Worm (Caenorhabditis elegans) whole organism, L1 larva: ENCODE data around the gene ZC449.2.
A peak's percentile ranks its signal among the peaks of the same experiment; 100 is the strongest.

Source experiments
- F16B12.6 ChIP-seq: fragments of 150-350 bp; optimal IDR thresholded peaks from 2 replicates; lab custom pipeline; 2014; ENCODE audit warnings: missing biosample characterization, missing genetic modification characterization
- aha-1 ChIP-seq: fragments of 150-350 bp; optimal IDR thresholded peaks from 2 replicates; lab custom pipeline; 2014; ENCODE audit warnings: missing biosample characterization, missing genetic modification characterization
- aly-2 ChIP-seq: fragments of 150-350 bp; optimal IDR thresholded peaks from 2 replicates; lab custom pipeline; 2014; ENCODE audit warnings: missing biosample characterization, missing genetic modification characterization
- blmp-1 ChIP-seq: fragments of 150-350 bp; optimal IDR thresholded peaks from 2 replicates; lab custom pipeline; 2014; ENCODE audit warnings: missing biosample characterization, missing genetic modification characterization
- ceh-82 ChIP-seq, 3 experiments: fragments of 150-350 bp in 1 of 3; sonication (generic microtip) in 2 of 3; optimal IDR thresholded peaks; 2 replicates each; lab custom pipeline; 2014 to 2017; ENCODE audit warnings: missing biosample characterization in 3 of 3, missing genetic modification characterization in 3 of 3
- ceh-88 ChIP-seq: fragments of 200-800 bp; sonication (Bioruptor generic); IDR thresholded peaks from 2 replicates; pipeline ENCODE4 v1.3.6; 2022; ENCODE audit warnings: missing genetic modification characterization, missing compliant biosample characterization
- dsc-1 ChIP-seq: sonication (generic microtip); optimal IDR thresholded peaks from 2 replicates; lab custom pipeline; 2016; ENCODE audit warnings: mild to moderate bottlenecking, missing genetic modification characterization, missing compliant biosample characterization
- efl-3 ChIP-seq: fragments of 200-800 bp; sonication (Bioruptor generic); optimal IDR thresholded peaks from 2 replicates; lab custom pipeline; 2018; ENCODE audit warnings: mild to moderate bottlenecking, missing genetic modification characterization, missing compliant biosample characterization
- egl-13 ChIP-seq: sonication (generic microtip); optimal IDR thresholded peaks from 2 replicates; lab custom pipeline; 2016; ENCODE audit warnings: missing genotype, missing genetic modification reagents, missing genetic modification characterization, missing compliant biosample characterization
- elt-3 ChIP-seq, 6 experiments: fragments of 150-350 bp in 1 of 6; sonication (generic microtip); optimal IDR thresholded peaks; 2 replicates each; lab custom pipeline; 2017 to 2018; ENCODE audit warnings: missing biosample characterization in 6 of 6, missing genetic modification characterization in 6 of 6, inconsistent platforms in 1 of 6
- fkh-10 ChIP-seq: sonication (generic microtip); optimal IDR thresholded peaks from 2 replicates; lab custom pipeline; 2017; ENCODE audit warnings: missing biosample characterization, missing genetic modification reagents, missing genetic modification characterization
- fos-1 ChIP-seq: fragments of 150-350 bp; optimal IDR thresholded peaks from 2 replicates; lab custom pipeline; 2014; ENCODE audit warnings: missing biosample characterization, missing genetic modification characterization
- hlh-4 ChIP-seq: sonication (generic microtip); optimal IDR thresholded peaks from 2 replicates; lab custom pipeline; 2016; ENCODE audit warnings: mild to moderate bottlenecking, missing genetic modification characterization, missing compliant biosample characterization
- hpl-2 ChIP-seq: fragments of 150-350 bp; optimal IDR thresholded peaks from 2 replicates; lab custom pipeline; 2014; ENCODE audit warnings: missing biosample characterization, missing genetic modification reagents, missing genetic modification characterization
- irx-1 ChIP-seq: sonication (generic microtip); optimal IDR thresholded peaks from 2 replicates; lab custom pipeline; 2016; ENCODE audit warnings: missing genetic modification characterization, missing compliant biosample characterization
- jun-1 ChIP-seq: fragments of 150-350 bp; optimal IDR thresholded peaks from 2 replicates; lab custom pipeline; 2014; ENCODE audit warnings: missing biosample characterization, missing genetic modification reagents, missing genetic modification characterization
- lin-13 ChIP-seq: fragments of 150-350 bp; optimal IDR thresholded peaks from 2 replicates; lab custom pipeline; 2014; ENCODE audit warnings: missing biosample characterization, missing genetic modification reagents, missing genetic modification characterization
- lin-14 ChIP-seq: fragments of 200-800 bp; sonication (Bioruptor generic); optimal IDR thresholded peaks from 2 replicates; lab custom pipeline; 2018; ENCODE audit warnings: mild to moderate bottlenecking, missing genetic modification characterization, moderate library complexity, missing compliant biosample characterization
- lsy-2 ChIP-seq, 2 experiments: fragments of 150-350 bp; optimal IDR thresholded peaks; 2 replicates each; lab custom pipeline; 2014; ENCODE audit warnings: missing biosample characterization in 2 of 2, missing genetic modification characterization in 2 of 2
- mdl-1 ChIP-seq, 2 experiments: fragments of 150-350 bp; optimal IDR thresholded peaks; 2 replicates each; lab custom pipeline; 2014 to 2017; ENCODE audit warnings: missing biosample characterization in 2 of 2, missing genetic modification characterization in 2 of 2, inconsistent platforms in 1 of 2
- mep-1 ChIP-seq: fragments of 150-350 bp; optimal IDR thresholded peaks from 2 replicates; lab custom pipeline; 2014; ENCODE audit warnings: missing biosample characterization, missing genetic modification characterization
- nhr-237 ChIP-seq: fragments of 150-350 bp; optimal IDR thresholded peaks from 2 replicates; lab custom pipeline; 2014; ENCODE audit warnings: missing biosample characterization, missing genetic modification characterization
- nhr-28 ChIP-seq: fragments of 150-350 bp; optimal IDR thresholded peaks from 2 replicates; lab custom pipeline; 2014; ENCODE audit warnings: missing biosample characterization, missing genetic modification characterization
- nhr-47 ChIP-seq: sonication (generic microtip); optimal IDR thresholded peaks from 2 replicates; lab custom pipeline; 2016; ENCODE audit warnings: mild to moderate bottlenecking, missing genetic modification characterization, moderate library complexity, missing compliant biosample characterization
- nhr-71 ChIP-seq: sonication (generic microtip); optimal IDR thresholded peaks from 2 replicates; lab custom pipeline; 2016; ENCODE audit warnings: mild to moderate bottlenecking, missing genetic modification characterization, moderate library complexity, missing compliant biosample characterization
- nhr-77 ChIP-seq: fragments of 150-350 bp; optimal IDR thresholded peaks from 2 replicates; lab custom pipeline; 2014; ENCODE audit warnings: missing biosample characterization, missing genetic modification characterization
- nhr-85 ChIP-seq: sonication (generic microtip); peaks from one replicate; lab custom pipeline; 2016; ENCODE audit warnings: missing genetic modification characterization, inconsistent platforms, missing compliant biosample characterization
- snpc-4 ChIP-seq: fragments of 150-350 bp; optimal IDR thresholded peaks from 2 replicates; lab custom pipeline; 2014; ENCODE audit warnings: missing biosample characterization, missing genetic modification characterization
- swsn-7 ChIP-seq: sonication (generic microtip); optimal IDR thresholded peaks from 2 replicates; lab custom pipeline; 2016; ENCODE audit warnings: missing genetic modification characterization, missing compliant biosample characterization
- unc-86 ChIP-seq: sonication (generic microtip); optimal IDR thresholded peaks from 2 replicates; lab custom pipeline; 2016; ENCODE audit warnings: missing genetic modification characterization, missing compliant biosample characterization
- vab-15 ChIP-seq: sonication (generic microtip); optimal IDR thresholded peaks from 2 replicates; lab custom pipeline; 2017; ENCODE audit warnings: missing genotype, mild to moderate bottlenecking, missing genetic modification characterization, missing compliant biosample characterization
- zag-1 ChIP-seq: fragments of 150-350 bp; optimal IDR thresholded peaks from 2 replicates; lab custom pipeline; 2014; ENCODE audit warnings: missing biosample characterization, missing genetic modification characterization
- ztf-4 ChIP-seq: fragments of 150-350 bp; optimal IDR thresholded peaks from 2 replicates; lab custom pipeline; 2014; ENCODE audit warnings: missing biosample characterization, missing genetic modification characterization

The ZC449.2 gene

ce11 chrX:5022682-5023081, 1.6 kb downstream of the ZC449.2 start (continued):
- TF ChIP-seq ceh-88: no peak
- peak; percentile 17 for TF ChIP-seq blmp-1 (tag; lab: Kevin White, UChicago)
- TF ChIP-seq hlh-4 (tag; lab: Kevin White, UChicago): no peak
- TF ChIP-seq ztf-4 (tag; lab: Kevin White, UChicago): no peak
- TF ChIP-seq mdl-1 (tag; optimal IDR thresholded peaks at IDR 0.05; lab: Kevin White, UChicago): peak in 1 of 2 experiments; percentile 63
- TF ChIP-seq jun-1 (tag; lab: Kevin White, UChicago): peak; percentile 37
- TF ChIP-seq vab-15 (tag; lab: Kevin White, UChicago): no peak
- TF ChIP-seq efl-3 (GFP tag; lab: Kevin White, UChicago): no peak
- TF ChIP-seq nhr-77: peak; percentile 41
- peak; percentile 27 for TF ChIP-seq lin-13 (GFP tag; lab: Kevin White, UChicago)
- TF ChIP-seq irx-1 (tag; lab: Kevin White, UChicago): no peak
- TF ChIP-seq ceh-82 (tag; optimal IDR thresholded peaks at IDR 0.05; lab: Kevin White, UChicago): peak; percentile 39 to 53 (median 44)
- TF ChIP-seq mep-1 (tag; lab: Kevin White, UChicago): peak; percentile 49
- no peak for TF ChIP-seq fkh-10
- TF ChIP-seq, all 84 proteins: peak for 29

- TF ChIP-seq blmp-1 (tag; lab: Kevin White, UChicago) (peak; percentile 73), nhr-28 (tag; lab: Kevin White, UChicago) (no peak)
Observed at ce11 chrX:5024300-5024699, 3.2 kb downstream of the ZC449.2 start, which contains the start of gene ZC449.1. ZC449.1 (plus strand) TSS chrX:5024420.

- TF ChIP-seq nhr-77: no peak
- no peak for TF ChIP-seq nhr-237
- TF ChIP-seq aha-1 (tag; lab: Kevin White, UChicago): no peak
- no peak for TF ChIP-seq F16B12.6
- TF ChIP-seq lin-14 (GFP tag; lab: Kevin White, UChicago): peak; percentile 36
Observed at ce11 chrX:5026461-5026860, 5.4 kb downstream of the ZC449.2 start.

DNA sequence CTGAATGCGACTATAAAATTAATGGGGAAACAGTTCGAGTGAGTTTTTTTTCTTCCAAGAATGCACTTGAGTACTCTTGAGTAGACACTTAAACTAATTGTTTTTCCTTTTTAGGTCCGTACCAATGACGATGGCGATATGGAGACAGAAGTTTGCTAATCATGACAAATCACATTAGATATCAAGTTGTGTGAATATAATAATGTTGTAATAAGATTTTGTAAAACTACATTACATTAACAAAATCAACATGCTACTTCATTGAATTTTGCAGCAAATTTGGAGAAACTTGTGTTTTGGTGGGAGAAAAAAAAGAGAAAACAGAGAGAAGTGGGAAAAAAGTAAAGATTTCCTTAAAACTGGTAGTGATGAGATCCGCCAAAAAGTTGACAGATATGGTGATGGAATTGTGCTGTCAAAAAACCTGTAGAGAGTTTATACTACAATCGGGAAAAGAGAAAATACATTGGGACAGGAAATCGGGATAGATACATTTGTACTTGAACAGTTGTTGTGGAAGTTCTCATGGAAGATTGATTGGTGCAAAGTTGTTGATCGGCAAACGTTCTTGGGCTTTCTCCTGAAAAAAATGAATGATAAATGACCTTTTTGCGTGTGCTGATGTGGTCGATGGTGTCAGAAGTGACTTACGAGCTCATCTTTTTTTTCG, 7.0 kb downstream of the ZC449.2 start:
- TF ChIP-seq ceh-88 (no peak), elt-3 (tag; optimal IDR thresholded peaks at IDR 0.05; lab: Kevin White, UChicago) (no peak), fkh-10 (peak; percentile 20), nhr-85 (tag; lab: Kevin White, UChicago) (peak; percentile 61)

- TF ChIP-seq swsn-7 (no peak), snpc-4 (tag; lab: Kevin White, UChicago) (no peak), fkh-10 (peak; percentile 71), lin-14 (GFP tag; lab: Kevin White, UChicago) (peak; percentile 33)
Observed at ce11 chrX:5028593-5028955, 7.5 kb downstream of the ZC449.2 start.

DNA sequence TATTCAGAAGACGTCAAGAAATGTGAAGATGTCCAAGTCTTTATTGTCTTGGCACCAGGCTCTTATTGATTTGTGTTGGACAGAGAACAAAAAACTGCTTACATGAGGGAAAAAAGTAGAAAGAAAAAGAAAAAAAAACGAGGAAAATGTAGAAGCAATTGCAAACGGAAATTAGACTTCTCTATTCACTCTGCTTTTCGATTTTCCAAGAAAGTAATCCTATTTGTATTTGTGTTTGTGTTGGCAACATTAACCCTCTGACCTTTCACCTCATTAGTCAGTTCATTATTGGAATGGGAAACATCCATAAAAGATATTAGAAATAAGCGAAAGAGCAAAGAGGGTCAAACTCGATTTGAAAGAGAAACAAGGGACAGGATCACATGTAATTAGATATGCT, 10.7 kb downstream of the ZC449.2 start:
- TF ChIP-seq swsn-7 (peak; percentile 21), nhr-71 (tag; lab: Kevin White, UChicago) (peak; percentile 59), fos-1 (no peak), fkh-10 (peak; percentile 79), hpl-2 (GFP tag; lab: Kevin White, UChicago) (no peak), dsc-1 (peak; percentile 5), zag-1 (tag; lab: Kevin White, UChicago) (peak; percentile 78), nhr-47 (tag; lab: Kevin White, UChicago) (peak; percentile 15), unc-86 (peak; percentile 68), aly-2 (no peak), lin-14 (GFP tag; lab: Kevin White, UChicago) (peak; percentile 81), egl-13 (tag; lab: Kevin White, UChicago) (peak; percentile 55), lsy-2 (tag; optimal IDR thresholded peaks at IDR 0.05; lab: Kevin White, UChicago) (peak in 1 of 2 experiments; percentile 22)
